Fruit fly (Drosophila melanogaster) whole organism, pupa: ENCODE results near the gene CG10581.

Experiments used
- CG14655 ChIP-seq: fragments of 200-800 bp; sonication (Bioruptor generic); optimal IDR thresholded peaks from 3 replicates; lab custom pipeline; 2017; ENCODE audit warnings: mild to moderate bottlenecking, missing biosample characterization, missing genetic modification reagents, missing genetic modification characterization
- CG17806 ChIP-seq: fragments of 200-800 bp; sonication (Bioruptor generic); optimal IDR thresholded peaks from 2 replicates; lab custom pipeline; 2018; ENCODE audit warnings: missing biosample characterization, mild to moderate bottlenecking, missing genetic modification characterization, moderate library complexity
- CG32121 ChIP-seq: fragments of 200-800 bp; sonication (Bioruptor generic); IDR thresholded peaks from 2 replicates; pipeline ENCODE4 v1.3.6; 2022; ENCODE audit warnings: missing biosample characterization, missing genetic modification characterization
- CG4496 ChIP-seq: fragments of 200-800 bp; sonication (Bioruptor generic); IDR thresholded peaks from 3 replicates; pipeline ENCODE4 v1.3.6; 2022; ENCODE audit warnings: missing biosample characterization, missing genetic modification characterization
- D1 ChIP-seq: fragments of 200-800 bp; sonication (Bioruptor generic); optimal IDR thresholded peaks from 2 replicates; lab custom pipeline; 2018; ENCODE audit warnings: missing biosample characterization, mild to moderate bottlenecking, missing genetic modification characterization, moderate library complexity
- EcR ChIP-seq: fragments of 200-800 bp; sonication (Bioruptor generic); optimal IDR thresholded peaks from 3 replicates; lab custom pipeline; 2019; ENCODE audit warnings: missing biosample characterization, missing genetic modification characterization, mild to moderate bottlenecking, moderate library complexity, missing genetic modification reagents
- Ets98B ChIP-seq: fragments of 200-800 bp; sonication (Bioruptor generic); IDR thresholded peaks from 2 replicates; pipeline ENCODE4 v1.3.6; 2022; ENCODE audit warnings: missing biosample characterization, missing genetic modification characterization
- Snoo ChIP-seq: fragments of 200-800 bp; sonication (Bioruptor generic); optimal IDR thresholded peaks from 3 replicates; lab custom pipeline; 2017; ENCODE audit warnings: missing biosample characterization, mild to moderate bottlenecking, missing genetic modification characterization, inconsistent platforms
- fd96Ca ChIP-seq: fragments of 200-800 bp; sonication (Bioruptor generic); IDR thresholded peaks from 3 replicates; pipeline ENCODE4 v1.3.6; 2022; ENCODE audit warnings: missing biosample characterization, missing genetic modification characterization

DNA sequence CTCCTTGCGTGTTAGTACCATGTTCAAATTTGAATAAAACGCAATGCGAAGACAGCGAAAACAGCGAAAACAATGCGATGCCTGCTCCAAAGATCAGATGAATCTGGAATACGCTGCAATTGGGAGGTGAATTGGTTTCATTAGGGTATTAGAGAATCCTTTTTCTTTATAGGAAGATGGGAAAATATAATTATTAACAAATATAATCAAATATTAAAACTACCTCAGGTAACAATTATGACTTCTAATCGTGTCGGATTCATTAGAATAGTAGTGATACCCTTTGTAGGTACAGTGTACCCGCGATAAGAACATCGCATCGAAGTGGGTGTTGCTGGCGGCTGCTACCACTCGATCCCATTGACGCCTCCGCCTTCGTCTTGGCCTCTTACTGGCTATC, 46.1 kb downstream of the CG10581 start:
- TF ChIP-seq CG17806 (tag; lab: Kevin White, UChicago) (peak; percentile 58), Ets98B (no peak), D1 (no peak), CG32121 (no peak), fd96Ca (GFP tag; lab: Robert Waterston, UW) (no peak), Snoo (no peak), CG14655 (GFP tag; lab: Kevin White, UChicago) (peak; percentile 73), CG4496 (GFP tag; lab: Robert Waterston, UW) (no peak), EcR (GFP tag; lab: Kevin White, UChicago) (no peak)
